Fruit fly (Drosophila melanogaster) whole organism: Measurements from ENCODE around the gene crp.

ENCODE experiments used
- CG8478 ChIP-seq: fragments of >200 bp; optimal IDR thresholded peaks from 2 replicates; lab custom pipeline; 2018; ENCODE audit warnings: inconsistent platforms
- Dll ChIP-seq: fragments of >200 bp; optimal IDR thresholded peaks from 2 replicates; lab custom pipeline; 2017
- EcR ChIP-seq, 2 experiments: fragments of >200 bp; optimal IDR thresholded peaks; 2 replicates each; lab custom pipeline; 2017; ENCODE audit warnings: missing biosample characterization in 2 of 2, missing genetic modification characterization in 2 of 2, missing genetic modification reagents in 2 of 2
- pan ChIP-seq: fragments of >200 bp; optimal IDR thresholded peaks from 2 replicates; lab custom pipeline; 2017
- psq ChIP-seq: fragments of >200 bp; optimal IDR thresholded peaks from 2 replicates; lab custom pipeline; 2017
- usp ChIP-seq: fragments of >200 bp; optimal IDR thresholded peaks from 2 replicates; lab custom pipeline; 2017; ENCODE audit warnings: missing biosample characterization, missing genetic modification characterization, mixed read lengths

Gene crp

DNA sequence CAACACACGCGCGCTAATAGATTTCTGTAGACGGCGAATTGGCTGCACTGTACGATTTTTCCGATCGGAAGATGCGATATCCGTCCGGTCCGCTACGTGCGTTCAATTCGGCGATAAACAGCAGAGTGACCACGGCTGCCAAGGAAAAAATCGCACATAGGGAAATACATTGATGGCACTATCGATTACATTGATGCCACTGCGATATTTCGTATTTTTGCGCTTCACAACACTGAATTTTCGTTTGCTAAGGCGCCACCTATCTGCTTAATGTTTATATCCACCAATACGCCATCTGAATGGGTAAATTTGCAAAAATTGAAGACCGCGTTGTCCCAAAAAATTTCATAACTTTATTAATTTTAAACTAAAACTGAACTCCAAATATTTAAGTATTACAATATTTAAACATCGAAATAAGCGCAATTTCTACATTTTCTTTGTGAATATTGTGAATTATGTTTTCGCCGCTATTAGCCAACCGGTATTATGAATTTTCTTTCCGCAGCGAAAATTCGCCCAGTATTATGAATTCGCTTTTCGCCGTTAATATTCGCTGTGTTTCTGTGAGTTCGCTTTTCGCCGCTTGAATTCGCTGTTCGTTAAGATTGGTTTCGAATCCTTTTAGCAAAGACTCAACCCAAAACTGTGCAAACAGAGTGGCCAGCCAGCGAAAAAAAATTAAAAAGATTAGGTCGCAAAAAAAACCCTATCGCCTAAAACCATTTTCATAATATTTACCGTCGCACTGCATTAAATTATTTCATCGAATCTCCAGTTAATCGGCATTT lies at the start of gene crp, which contains the start of gene pkaap:
TSS of gene crp (minus strand) at position 129 of the 791 bp plus-strand sequence.
TSS of gene pkaap (plus strand) at position 689 of the 791 bp plus-strand sequence.
- TF ChIP-seq Dll (lab: Kevin White, UChicago) (no peak), psq (lab: Kevin White, UChicago) (no peak), CG8478 (lab: Kevin White, UChicago) (no peak), EcR (GFP tag; optimal IDR thresholded peaks at IDR 0.05; lab: Kevin White, UChicago) (no peak), usp (no peak)

DNA sequence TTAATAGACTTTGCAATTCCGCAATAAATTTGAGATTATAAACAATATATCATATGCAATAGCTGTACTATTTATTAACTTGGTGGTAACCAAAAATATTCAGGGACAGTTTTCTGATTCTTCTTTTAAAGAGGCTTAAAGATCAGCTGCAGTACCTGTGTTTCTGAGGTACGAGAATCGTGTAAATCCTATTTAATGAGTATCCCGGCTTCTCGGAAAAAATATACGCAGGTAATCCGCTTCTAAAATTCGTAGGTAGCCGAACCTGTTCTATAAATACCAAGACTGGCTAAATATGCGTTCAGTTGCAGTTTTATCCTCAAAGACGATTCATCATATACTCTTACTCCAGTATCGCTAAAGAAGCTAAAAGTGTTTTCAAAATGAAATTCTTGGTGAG lies 42.1 kb upstream of the crp start, which contains the start of gene CG4440:
TSS of gene CG4440 (plus strand) at position 301 of the 400 bp plus-strand sequence.
- TF ChIP-seq Dll (lab: Kevin White, UChicago), result no peak
- no peak for TF ChIP-seq EcR (GFP tag; optimal IDR thresholded peaks at IDR 0.05; lab: Kevin White, UChicago)
- TF ChIP-seq CG8478 (lab: Kevin White, UChicago), result no peak
- TF ChIP-seq pan, result no peak
- no peak for TF ChIP-seq psq (lab: Kevin White, UChicago)
- no peak for TF ChIP-seq usp

- no peak for TF ChIP-seq usp
- TF ChIP-seq EcR (GFP tag; optimal IDR thresholded peaks at IDR 0.05; lab: Kevin White, UChicago), result no peak
- no peak for TF ChIP-seq pan
- TF ChIP-seq psq (lab: Kevin White, UChicago), result no peak
- TF ChIP-seq CG8478 (lab: Kevin White, UChicago), result no peak
- no peak for TF ChIP-seq Dll (lab: Kevin White, UChicago)
Measured at dm6 chr2L:16329102-16329520, 41.6 kb upstream of the crp start, which contains the start of gene mRpL4. mRpL4 (minus strand) TSS chr2L:16329132.

dm6 chr2L:16326892-16327291 lies 39.4 kb upstream of the crp start, which contains the start of gene CG4278:
CG4278 (plus strand) TSS chr2L:16327069.
- TF ChIP-seq Dll (lab: Kevin White, UChicago) (no peak), usp (no peak)

dm6 chr2L:16325515-16326257 lies 38.2 kb upstream of the crp start, which contains the start of gene cact:
cact (minus strand) TSS chr2L:16326207.
- TF ChIP-seq pan (no peak), EcR (GFP tag; optimal IDR thresholded peaks at IDR 0.05; lab: Kevin White, UChicago) (no peak), Dll (lab: Kevin White, UChicago) (no peak), psq (lab: Kevin White, UChicago) (no peak), CG8478 (lab: Kevin White, UChicago) (no peak), usp (no peak)

DNA sequence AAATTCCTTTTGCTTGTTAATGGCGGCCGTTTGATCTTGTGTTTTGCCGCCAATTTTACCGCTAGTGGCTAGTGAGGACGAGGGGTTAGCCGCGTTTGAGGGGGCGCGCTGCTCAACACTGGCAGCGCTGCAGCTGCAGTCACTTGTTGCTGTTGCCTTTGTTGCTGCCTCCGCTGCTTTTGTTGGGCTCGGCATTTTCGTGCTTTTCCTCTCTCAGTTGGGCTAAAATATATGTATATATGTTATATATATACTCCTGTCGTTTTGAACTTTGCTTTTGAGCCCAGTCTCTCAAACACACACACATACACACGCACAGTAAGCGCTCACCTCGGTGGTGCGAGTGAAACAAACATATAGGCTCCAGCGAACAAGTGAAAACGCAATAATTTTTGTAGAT lies 37.3 kb upstream of the crp start:
- TF ChIP-seq pan, result no peak
- TF ChIP-seq usp, result no peak
- no peak for TF ChIP-seq CG8478 (lab: Kevin White, UChicago)
- no peak for TF ChIP-seq Dll (lab: Kevin White, UChicago)
- TF ChIP-seq psq (lab: Kevin White, UChicago), result no peak
- no peak for TF ChIP-seq EcR (GFP tag; optimal IDR thresholded peaks at IDR 0.05; lab: Kevin White, UChicago)

- TF ChIP-seq usp (no peak), CG8478 (lab: Kevin White, UChicago) (no peak), EcR (GFP tag; optimal IDR thresholded peaks at IDR 0.05; lab: Kevin White, UChicago) (no peak)
Measured at dm6 chr2L:16323544-16323943, 36.0 kb upstream of the crp start.

DNA sequence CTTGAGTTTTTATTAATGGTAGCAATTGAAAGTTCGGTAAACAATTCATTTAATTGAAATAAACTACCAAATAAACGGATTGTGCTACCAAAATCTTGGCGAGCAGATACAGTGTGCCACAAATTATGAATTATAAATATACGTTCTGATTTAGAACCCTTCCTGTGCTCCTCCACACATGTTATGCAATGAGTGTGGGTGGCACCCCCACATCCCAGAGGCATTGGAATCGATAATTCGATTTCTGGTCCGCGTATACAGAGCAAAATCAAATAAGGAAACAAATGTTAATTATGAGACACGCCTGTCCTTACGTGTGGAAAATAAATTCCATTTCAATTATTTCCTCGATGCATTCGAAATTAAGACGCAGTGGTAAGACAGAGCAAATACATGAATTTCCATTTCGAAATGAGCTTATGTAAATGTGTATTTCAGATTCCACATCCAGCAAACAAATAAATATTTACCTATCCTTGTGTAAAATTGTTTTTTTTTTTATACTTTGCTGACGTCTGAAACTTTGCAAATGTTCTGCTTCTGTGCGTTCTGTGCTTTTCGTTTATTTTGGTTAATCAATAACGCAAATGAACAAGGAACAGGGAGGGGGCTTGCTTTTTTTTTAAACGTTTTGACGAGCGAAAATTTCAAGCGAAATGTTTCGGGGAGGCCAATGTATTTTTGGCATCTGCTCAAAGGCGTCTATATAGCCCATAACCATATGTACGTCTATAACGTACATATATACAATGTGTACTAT lies 34.5 kb upstream of the crp start:
- TF ChIP-seq pan, result no peak
- no peak for TF ChIP-seq CG8478 (lab: Kevin White, UChicago)
- TF ChIP-seq EcR (GFP tag; optimal IDR thresholded peaks at IDR 0.05; lab: Kevin White, UChicago), result no peak
- TF ChIP-seq Dll (lab: Kevin White, UChicago), result no peak
- no peak for TF ChIP-seq usp
- no peak for TF ChIP-seq psq (lab: Kevin White, UChicago)

DNA sequence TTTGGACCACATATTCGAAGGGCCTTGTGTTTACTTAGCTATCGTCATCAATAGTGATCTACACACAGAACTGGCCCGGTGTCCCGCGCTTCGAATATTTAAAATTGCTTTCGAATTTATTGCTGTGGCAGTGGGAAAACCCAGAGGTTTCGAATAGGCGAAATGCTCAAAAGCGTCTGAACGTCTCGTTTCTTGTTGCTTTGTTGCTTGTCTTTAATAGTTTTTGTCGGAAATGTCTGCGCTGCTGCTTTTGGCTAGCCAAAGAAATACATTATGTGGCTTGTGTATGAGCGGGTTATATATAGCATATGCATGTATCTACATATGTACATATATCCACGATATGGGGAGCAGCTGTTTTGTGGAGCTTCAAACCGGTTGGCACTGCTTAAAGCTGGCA lies 33.7 kb upstream of the crp start:
- TF ChIP-seq pan (no peak), usp (no peak), Dll (lab: Kevin White, UChicago) (no peak), CG8478 (lab: Kevin White, UChicago) (no peak), psq (lab: Kevin White, UChicago) (no peak), EcR (GFP tag; optimal IDR thresholded peaks at IDR 0.05; lab: Kevin White, UChicago) (no peak)

dm6 chr2L:16320428-16320827 lies 32.9 kb upstream of the crp start:
- TF ChIP-seq EcR (GFP tag; optimal IDR thresholded peaks at IDR 0.05; lab: Kevin White, UChicago) (no peak), CG8478 (lab: Kevin White, UChicago) (no peak), pan (no peak)

dm6 chr2L:16319743-16320142 lies 32.2 kb upstream of the crp start:
- TF ChIP-seq pan (no peak), CG8478 (lab: Kevin White, UChicago) (no peak), usp (no peak), EcR (GFP tag; optimal IDR thresholded peaks at IDR 0.05; lab: Kevin White, UChicago) (no peak), psq (lab: Kevin White, UChicago) (no peak), Dll (lab: Kevin White, UChicago) (no peak)
